Worm (Caenorhabditis elegans) whole organism, mixed stage, embryonic: ENCODE data around the gene grl-25.

ENCODE experiments used
- bed-3 ChIP-seq: fragments of 200-800 bp; sonication (Bioruptor generic); optimal IDR thresholded peaks from 3 replicates; lab custom pipeline; 2018; ENCODE audit warnings: mild to moderate bottlenecking, missing genetic modification characterization, moderate library complexity, missing compliant biosample characterization
- mep-1 ChIP-seq: fragments of 150-350 bp; optimal IDR thresholded peaks from 2 replicates; lab custom pipeline; 2017; ENCODE audit warnings: missing biosample characterization, missing genetic modification reagents, missing genetic modification characterization, inconsistent platforms

DNA sequence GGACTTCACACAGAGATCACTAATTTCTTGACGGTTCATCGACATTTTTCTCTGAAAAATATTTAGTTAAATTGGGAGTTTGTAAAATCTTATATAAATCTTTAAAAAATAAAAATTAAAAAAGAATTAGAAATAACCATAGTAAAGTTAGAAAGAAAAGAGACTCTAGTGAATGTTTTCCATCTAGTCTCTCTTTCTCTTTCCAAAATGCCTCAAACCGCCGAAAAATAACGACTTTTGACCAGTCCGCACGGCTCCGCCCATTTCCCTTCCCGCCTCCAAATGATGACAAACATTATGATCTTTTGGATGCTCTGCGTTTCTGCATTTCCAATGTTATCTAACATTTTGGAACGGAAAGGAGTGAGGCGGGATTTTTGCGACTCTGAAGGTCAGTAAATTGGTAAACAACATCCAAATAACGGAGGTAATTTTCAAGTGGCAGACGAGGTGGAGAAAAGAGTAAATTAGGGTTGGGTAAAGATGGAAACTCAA lies 38.8 kb upstream of the grl-25 start, which contains the start of gene glb-1:
- TF ChIP-seq mep-1 (tag; lab: Kevin White, UChicago) (no peak), bed-3 (GFP tag; lab: Kevin White, UChicago) (no peak)
